Worm (Caenorhabditis elegans) whole organism, late embryonic: ENCODE measurements around the gene F11A5.5.

ENCODE experiments used
- C08G9.2 ChIP-seq: sonication (generic microtip); optimal IDR thresholded peaks from 2 replicates; lab custom pipeline; 2016; ENCODE audit warnings: mild to moderate bottlenecking, missing genetic modification characterization, moderate library complexity, missing compliant biosample characterization
- C38D4.7 ChIP-seq: fragments of 200-800 bp; sonication (Bioruptor generic); optimal IDR thresholded peaks from 2 replicates; lab custom pipeline; 2018; ENCODE audit warnings: mild to moderate bottlenecking, missing genetic modification characterization, moderate library complexity, missing compliant biosample characterization
- F13H6.1 ChIP-seq: sonication (generic microtip); optimal IDR thresholded peaks from 2 replicates; lab custom pipeline; 2016; ENCODE audit warnings: missing genetic modification characterization, missing compliant biosample characterization
- T23F11.4 ChIP-seq: fragments of 200-800 bp; sonication (Bioruptor generic); optimal IDR thresholded peaks from 2 replicates; lab custom pipeline; 2018; ENCODE audit warnings: mild to moderate bottlenecking, missing genetic modification characterization, missing compliant biosample characterization
- ahr-1 ChIP-seq: sonication (generic microtip); optimal IDR thresholded peaks from 2 replicates; lab custom pipeline; 2016; ENCODE audit warnings: missing genetic modification characterization, missing compliant biosample characterization
- ceh-14 ChIP-seq: sonication (generic microtip); optimal IDR thresholded peaks from 2 replicates; lab custom pipeline; 2016; ENCODE audit warnings: missing genotype, missing genetic modification characterization, missing compliant biosample characterization
- ceh-18 ChIP-seq: sonication (generic microtip); optimal IDR thresholded peaks from 2 replicates; lab custom pipeline; 2016; ENCODE audit warnings: missing genetic modification characterization, missing compliant biosample characterization
- ceh-24 ChIP-seq: sonication (generic microtip); optimal IDR thresholded peaks from 2 replicates; lab custom pipeline; 2016; ENCODE audit warnings: mild to moderate bottlenecking, missing genetic modification characterization, missing compliant biosample characterization
- ceh-48 ChIP-seq: sonication (generic microtip); optimal IDR thresholded peaks from 2 replicates; lab custom pipeline; 2016; ENCODE audit warnings: missing genetic modification characterization, inconsistent platforms, missing compliant biosample characterization
- ceh-6 ChIP-seq: fragments of 200-800 bp; sonication (Bioruptor generic); optimal IDR thresholded peaks from 2 replicates; lab custom pipeline; 2018; ENCODE audit warnings: mild to moderate bottlenecking, missing genetic modification characterization, missing compliant biosample characterization
- ceh-9 ChIP-seq: sonication (generic microtip); optimal IDR thresholded peaks from 2 replicates; lab custom pipeline; 2016; ENCODE audit warnings: mild to moderate bottlenecking, missing genetic modification characterization, inconsistent platforms, missing compliant biosample characterization
- che-1 ChIP-seq: sonication (generic microtip); optimal IDR thresholded peaks from 2 replicates; lab custom pipeline; 2016; ENCODE audit warnings: mild to moderate bottlenecking, missing genetic modification characterization, missing compliant biosample characterization
- dmd-4 ChIP-seq: sonication (generic microtip); optimal IDR thresholded peaks from 2 replicates; lab custom pipeline; 2016; ENCODE audit warnings: borderline replicate concordance, missing genetic modification characterization, missing compliant biosample characterization
- dve-1 ChIP-seq: sonication (generic microtip); optimal IDR thresholded peaks from 2 replicates; lab custom pipeline; 2017; ENCODE audit warnings: antibody characterized with exemption, mild to moderate bottlenecking, missing genetic modification characterization, missing compliant biosample characterization
- elt-2 ChIP-seq: sonication (generic microtip); optimal IDR thresholded peaks from 2 replicates; lab custom pipeline; 2016; ENCODE audit warnings: missing genetic modification reagents, missing genetic modification characterization, missing compliant biosample characterization
- eyg-1 ChIP-seq: sonication (generic microtip); optimal IDR thresholded peaks from 2 replicates; lab custom pipeline; 2016; ENCODE audit warnings: missing genotype, missing genetic modification characterization, missing compliant biosample characterization
- fkh-10 ChIP-seq: fragments of 150-350 bp; optimal IDR thresholded peaks from 2 replicates; lab custom pipeline; 2014; ENCODE audit warnings: missing biosample characterization, missing genetic modification reagents, missing genetic modification characterization
- gmeb-2 ChIP-seq: sonication (generic microtip); optimal IDR thresholded peaks from 2 replicates; lab custom pipeline; 2016; ENCODE audit warnings: missing genetic modification characterization, inconsistent platforms, missing compliant biosample characterization
- hlh-13 ChIP-seq: fragments of 200-800 bp; sonication (Bioruptor generic); optimal IDR thresholded peaks from 2 replicates; lab custom pipeline; 2018; ENCODE audit warnings: mild to moderate bottlenecking, missing genetic modification characterization, missing compliant biosample characterization
- hlh-15 ChIP-seq: sonication (generic microtip); optimal IDR thresholded peaks from 2 replicates; lab custom pipeline; 2016; ENCODE audit warnings: missing genetic modification characterization, missing compliant biosample characterization
- hlh-6 ChIP-seq: sonication (generic microtip); optimal IDR thresholded peaks from 2 replicates; lab custom pipeline; 2016; ENCODE audit warnings: missing genotype, missing genetic modification characterization, missing compliant biosample characterization
- hlh-8 ChIP-seq: sonication (generic microtip); optimal IDR thresholded peaks from 2 replicates; lab custom pipeline; 2016; ENCODE audit warnings: missing genotype, missing genetic modification characterization, missing compliant biosample characterization
- lim-6 ChIP-seq: sonication (generic microtip); optimal IDR thresholded peaks from 2 replicates; lab custom pipeline; 2016; ENCODE audit warnings: missing genetic modification characterization, missing compliant biosample characterization
- nfya-1 ChIP-seq: sonication (generic microtip); optimal IDR thresholded peaks from 2 replicates; lab custom pipeline; 2017; ENCODE audit warnings: missing genetic modification characterization, mild to moderate bottlenecking, missing compliant biosample characterization, antibody characterized with exemption, moderate library complexity
- nhr-232 ChIP-seq: sonication (generic microtip); optimal IDR thresholded peaks from 2 replicates; lab custom pipeline; 2016; ENCODE audit warnings: missing genetic modification characterization, missing compliant biosample characterization
- npax-4 ChIP-seq: sonication (generic microtip); optimal IDR thresholded peaks from 2 replicates; lab custom pipeline; 2016; ENCODE audit warnings: missing genetic modification characterization, missing compliant biosample characterization
- pat-9 ChIP-seq: fragments of 200-800 bp; sonication (Bioruptor generic); optimal IDR thresholded peaks from 2 replicates; lab custom pipeline; 2018; ENCODE audit warnings: mild to moderate bottlenecking, missing genetic modification characterization, moderate library complexity, missing compliant biosample characterization
- pha-2 ChIP-seq: sonication (generic microtip); optimal IDR thresholded peaks from 2 replicates; lab custom pipeline; 2017; ENCODE audit warnings: mild to moderate bottlenecking, missing genetic modification characterization, missing compliant biosample characterization
- pqm-1 ChIP-seq: sonication (generic microtip); optimal IDR thresholded peaks from 2 replicates; lab custom pipeline; 2016; ENCODE audit warnings: missing genetic modification characterization, missing compliant biosample characterization
- pros-1 ChIP-seq: fragments of 150-350 bp; optimal IDR thresholded peaks from 2 replicates; lab custom pipeline; 2014; ENCODE audit warnings: missing biosample characterization, missing genetic modification reagents, missing genetic modification characterization
- ref-2 ChIP-seq: sonication (generic microtip); optimal IDR thresholded peaks from 2 replicates; lab custom pipeline; 2016; ENCODE audit warnings: missing genetic modification characterization, missing compliant biosample characterization
- sdc-2 ChIP-seq: sonication (generic microtip); optimal IDR thresholded peaks from 2 replicates; lab custom pipeline; 2016; ENCODE audit warnings: missing genotype, missing genetic modification characterization, missing compliant biosample characterization
- sox-2 ChIP-seq: fragments of 200-800 bp; sonication (Bioruptor generic); IDR thresholded peaks from 2 replicates; pipeline ENCODE4 v1.3.6; 2022; ENCODE audit warnings: missing genetic modification reagents, missing genetic modification characterization, missing compliant biosample characterization
- sox-4 ChIP-seq: sonication (generic microtip); optimal IDR thresholded peaks from 2 replicates; lab custom pipeline; 2017; ENCODE audit warnings: mild to moderate bottlenecking, missing genetic modification characterization, inconsistent platforms, missing compliant biosample characterization
- syd-9 ChIP-seq: sonication (generic microtip); optimal IDR thresholded peaks from 2 replicates; lab custom pipeline; 2016; ENCODE audit warnings: mild to moderate bottlenecking, missing genetic modification characterization, moderate library complexity, missing compliant biosample characterization
- tbx-2 ChIP-seq: sonication (generic microtip); optimal IDR thresholded peaks from 2 replicates; lab custom pipeline; 2016; ENCODE audit warnings: missing genetic modification characterization, missing compliant biosample characterization
- tbx-7 ChIP-seq: sonication (generic microtip); optimal IDR thresholded peaks from 2 replicates; lab custom pipeline; 2016; ENCODE audit warnings: missing genotype, missing genetic modification characterization, missing compliant biosample characterization
- ttx-3 ChIP-seq: sonication (generic microtip); optimal IDR thresholded peaks from 2 replicates; lab custom pipeline; 2016; ENCODE audit warnings: missing genetic modification reagents, missing genetic modification characterization, missing compliant biosample characterization
- unc-55 ChIP-seq: sonication (generic microtip); optimal IDR thresholded peaks from 2 replicates; lab custom pipeline; 2017; ENCODE audit warnings: missing biosample characterization, missing genetic modification reagents, missing genetic modification characterization

F11A5.5 gene

ce11 chrV:16165936-16166335 is 32.2 kb upstream of the F11A5.5 start, which contains the start of gene str-108:
str-108 (plus strand) TSS chrV:16166236.
- TF ChIP-seq elt-2 (no peak), C38D4.7 (GFP tag; lab: Kevin White, UChicago) (no peak), gmeb-2 (tag; lab: Kevin White, UChicago) (no peak), ceh-9 (no peak), ref-2 (no peak), ceh-24 (tag; lab: Kevin White, UChicago) (no peak), ceh-18 (tag; lab: Kevin White, UChicago) (no peak), fkh-10 (GFP tag; lab: Kevin White, UChicago) (no peak), hlh-13 (GFP tag; lab: Kevin White, UChicago) (no peak), T23F11.4 (GFP tag; lab: Kevin White, UChicago) (no peak), hlh-8 (no peak), ceh-14 (no peak)

ce11 chrV:16169026-16169425 is 29.1 kb upstream of the F11A5.5 start, which contains the start of gene str-111:
str-111 (minus strand) TSS chrV:16169126.
- no peak for TF ChIP-seq lim-6 (tag; lab: Kevin White, UChicago)
- TF ChIP-seq hlh-6 (tag; lab: Kevin White, UChicago), result no peak
- no peak for TF ChIP-seq F13H6.1 (tag; lab: Kevin White, UChicago)
- no peak for TF ChIP-seq che-1 (tag; lab: Kevin White, UChicago)
- TF ChIP-seq pha-2, result no peak
- TF ChIP-seq nhr-232, result no peak
- TF ChIP-seq ceh-14, result no peak
- TF ChIP-seq pros-1 (tag; lab: Kevin White, UChicago), result no peak
- no peak for TF ChIP-seq eyg-1 (tag; lab: Kevin White, UChicago)
- TF ChIP-seq unc-55 (GFP tag; lab: Kevin White, UChicago), result no peak
- no peak for TF ChIP-seq hlh-15 (tag; lab: Kevin White, UChicago)
- TF ChIP-seq sdc-2 (tag; lab: Kevin White, UChicago), result no peak
- TF ChIP-seq syd-9, result no peak
- no peak for TF ChIP-seq C08G9.2 (tag; lab: Kevin White, UChicago)
- no peak for TF ChIP-seq nfya-1 (tag; lab: Kevin White, UChicago)
- TF ChIP-seq sox-2 (GFP tag; lab: Robert Waterston, UW), result no peak
- no peak for TF ChIP-seq pat-9 (tag; lab: Kevin White, UChicago)
- TF ChIP-seq ahr-1 (tag; lab: Kevin White, UChicago), result no peak
- TF ChIP-seq, all 69 proteins: peak for 0

- no peak for TF ChIP-seq dve-1
- no peak for TF ChIP-seq unc-55 (GFP tag; lab: Kevin White, UChicago)
- TF ChIP-seq ref-2, result no peak
These were observed 26.4 kb upstream of the F11A5.5 start, which contains the start of gene K05D4.9 for ce11 chrV:16171721-16172120. K05D4.9 (minus strand) TSS chrV:16171821.

- TF ChIP-seq fkh-10 (GFP tag; lab: Kevin White, UChicago) (no peak), elt-2 (peak; percentile 93)
These were observed 24.0 kb upstream of the F11A5.5 start for ce11 chrV:16174109-16174508.

ce11 chrV:16175227-16175626 is 22.9 kb upstream of the F11A5.5 start:
- no peak for TF ChIP-seq hlh-13 (GFP tag; lab: Kevin White, UChicago)
- TF ChIP-seq ref-2, result no peak
- TF ChIP-seq hlh-8, result no peak
- no peak for TF ChIP-seq dmd-4 (tag; lab: Kevin White, UChicago)
- peak; percentile 65 for TF ChIP-seq elt-2
- no peak for TF ChIP-seq pat-9 (tag; lab: Kevin White, UChicago)
- TF ChIP-seq, all 69 proteins: peak for 1

- TF ChIP-seq npax-4 (tag; lab: Kevin White, UChicago) (no peak), sox-4 (tag; lab: Kevin White, UChicago) (no peak), nhr-232 (no peak), lim-6 (tag; lab: Kevin White, UChicago) (no peak), tbx-7 (no peak), sox-2 (GFP tag; lab: Robert Waterston, UW) (no peak), tbx-2 (tag; lab: Kevin White, UChicago) (no peak), ceh-48 (no peak), ceh-6 (no peak), ttx-3 (tag; lab: Kevin White, UChicago) (no peak), ceh-24 (tag; lab: Kevin White, UChicago) (no peak), pqm-1 (no peak)
These were observed 22.4 kb upstream of the F11A5.5 start, which contains the start of gene cyp-33D1 for ce11 chrV:16175757-16176156. cyp-33D1 (minus strand) TSS chrV:16175857.
